Worm (Caenorhabditis elegans): ENCODE measurements around the gene F25H8.2.
A peak's percentile ranks its signal among the peaks of the same experiment; 100 is the strongest.

F25H8.2 gene

DNA sequence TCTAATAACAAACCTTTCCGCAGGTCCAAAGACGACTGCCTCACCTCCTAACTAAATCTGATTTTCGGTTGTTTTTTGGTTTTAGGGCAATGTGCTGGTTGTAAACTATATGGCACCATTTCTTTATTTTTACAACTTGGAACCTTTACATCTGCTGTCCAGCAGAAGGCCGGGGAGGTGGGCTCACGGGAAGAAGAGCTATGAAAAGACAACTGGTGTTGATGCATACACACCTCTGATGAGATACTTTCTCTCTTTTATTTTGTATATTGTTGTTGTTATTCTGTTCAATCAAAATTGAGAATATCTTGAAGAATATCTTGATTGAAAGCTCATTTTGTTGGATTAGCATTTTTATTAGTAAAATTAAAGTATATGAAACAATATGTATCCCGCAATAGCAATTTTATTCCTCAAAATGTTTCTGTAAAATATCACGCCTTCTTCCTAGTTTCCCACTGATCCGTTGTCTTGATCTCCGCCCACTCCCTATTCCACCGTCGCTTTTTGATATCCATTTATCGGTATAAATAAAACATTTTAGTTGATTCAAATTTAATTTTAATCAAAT, 45.7 kb downstream of the F25H8.2 start, which contains the start of gene dhp-2:
Gene dhp-2 (plus strand): TSS at position 521 of the 571 bp plus-strand sequence.
- TF ChIP-seq daf-12 (tag; optimal IDR thresholded peaks at IDR 0.05) (no peak), ama-1 (optimal IDR thresholded peaks at IDR 0.05) (no peak), sea-2 (GFP tag; optimal IDR thresholded peaks at IDR 0.05) (no peak), zag-1 (tag; optimal IDR thresholded peaks at IDR 0.05) (no peak), lin-39 (tag; optimal IDR thresholded peaks at IDR 0.05) (no peak), elt-2 (tag; optimal IDR thresholded peaks at IDR 0.05) (no peak), lsy-12 (tag; optimal IDR thresholded peaks at IDR 0.05) (no peak), jun-1 (tag; optimal IDR thresholded peaks at IDR 0.05) (no peak), nhr-12 (tag; optimal IDR thresholded peaks at IDR 0.05) (no peak)

DNA sequence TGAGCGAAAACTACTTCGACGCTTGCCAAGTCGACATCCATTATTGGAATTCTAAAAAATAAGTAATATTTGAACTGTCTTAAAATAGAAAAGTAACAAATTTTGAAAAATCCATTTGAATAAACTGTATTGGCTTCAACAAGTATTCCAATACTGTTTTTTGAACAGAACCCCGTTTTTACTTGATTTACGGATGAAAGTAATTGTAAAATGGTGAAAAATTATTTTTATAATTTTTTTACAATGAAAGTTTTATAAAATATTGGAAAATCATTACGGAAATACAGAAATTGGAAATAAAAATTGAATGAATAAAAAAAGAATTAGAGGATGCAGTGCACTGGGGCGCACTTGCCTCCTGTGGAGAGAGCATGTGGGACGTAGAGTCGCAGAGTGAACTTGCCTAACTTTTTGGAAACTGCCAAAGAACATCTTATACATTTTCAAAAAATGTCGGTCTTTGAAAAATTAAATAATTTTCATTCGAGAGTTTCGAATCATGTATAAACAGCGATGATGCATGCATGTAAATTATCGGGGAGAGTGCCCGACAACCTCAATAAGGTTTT, 50.3 kb downstream of the F25H8.2 start, which contains the start of gene rrp-1:
Gene rrp-1 (minus strand): TSS at position 51 of the 569 bp plus-strand sequence.
- TF ChIP-seq nfya-1 (tag; optimal IDR thresholded peaks at IDR 0.05; ENCODE audit: insufficient read depth) (peak; percentile 6), lin-15B (tag; optimal IDR thresholded peaks at IDR 0.05) (peak; percentile 4), R02D3.7 (tag; optimal IDR thresholded peaks at IDR 0.05) (no peak)

DNA sequence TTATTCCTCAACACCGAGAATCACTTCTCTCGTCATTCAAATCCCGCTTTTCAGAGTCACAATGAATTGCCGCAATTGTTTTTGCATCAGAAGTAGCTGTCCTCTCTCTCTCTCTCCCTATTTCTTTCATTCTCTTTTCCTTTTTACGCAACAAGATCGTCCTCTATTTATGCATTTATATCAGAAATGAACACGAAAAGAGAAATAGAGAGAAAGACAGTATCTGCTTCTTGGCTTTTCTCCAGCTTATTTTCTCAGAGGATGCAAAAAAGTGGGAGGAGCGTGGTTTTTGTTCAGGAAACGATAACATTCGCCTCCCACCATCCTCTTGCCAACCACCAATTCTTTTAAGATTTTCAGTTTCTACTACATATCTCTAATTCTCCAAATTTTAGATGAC, 50.9 kb downstream of the F25H8.2 start, which contains the start of gene mam-2:
Gene mam-2 (plus strand): TSS at position 301 of the 400 bp plus-strand sequence.
- TF ChIP-seq elt-1 (tag; optimal IDR thresholded peaks at IDR 0.05) (no peak), zag-1 (tag; optimal IDR thresholded peaks at IDR 0.05) (no peak), daf-12 (tag; optimal IDR thresholded peaks at IDR 0.05) (no peak), fkh-2 (tag; optimal IDR thresholded peaks at IDR 0.05) (no peak), ceh-28 (tag; optimal IDR thresholded peaks at IDR 0.05) (no peak), tbx-2 (tag; optimal IDR thresholded peaks at IDR 0.05) (no peak), egl-5 (tag; optimal IDR thresholded peaks at IDR 0.05) (no peak), elt-2 (tag; optimal IDR thresholded peaks at IDR 0.05) (no peak), ceh-82 (tag; optimal IDR thresholded peaks at IDR 0.05) (no peak), hmg-11 (tag; optimal IDR thresholded peaks at IDR 0.05) (no peak), lin-39 (tag; optimal IDR thresholded peaks at IDR 0.05) (no peak)
